Worm (Caenorhabditis elegans) whole organism, early embryonic: ENCODE results near the gene unc-9.

Source experiments
- ama-1 ChIP-seq: fragments of 150-350 bp; optimal IDR thresholded peaks from 2 replicates; lab custom pipeline; 2014
- ets-7 ChIP-seq: sonication (generic microtip); optimal IDR thresholded peaks from 2 replicates; lab custom pipeline; 2016; ENCODE audit warnings: missing genotype, missing genetic modification characterization, missing compliant biosample characterization
- hmbx-1 ChIP-seq: sonication (generic microtip); optimal IDR thresholded peaks from 2 replicates; lab custom pipeline; 2016; ENCODE audit warnings: mild to moderate bottlenecking, missing genetic modification characterization, missing compliant biosample characterization
- scrt-1 ChIP-seq: fragments of 200-800 bp; sonication (Bioruptor generic); IDR thresholded peaks from 2 replicates; pipeline ENCODE4 v1.3.6; 2022; ENCODE audit warnings: missing genetic modification characterization, missing compliant biosample characterization
- sea-1 ChIP-seq: fragments of 200-800 bp; sonication (Bioruptor generic); conservative IDR thresholded peaks from 2 replicates; pipeline ENCODE4 v1.3.6; 2022; ENCODE audit warnings: missing genetic modification characterization, missing compliant biosample characterization

DNA sequence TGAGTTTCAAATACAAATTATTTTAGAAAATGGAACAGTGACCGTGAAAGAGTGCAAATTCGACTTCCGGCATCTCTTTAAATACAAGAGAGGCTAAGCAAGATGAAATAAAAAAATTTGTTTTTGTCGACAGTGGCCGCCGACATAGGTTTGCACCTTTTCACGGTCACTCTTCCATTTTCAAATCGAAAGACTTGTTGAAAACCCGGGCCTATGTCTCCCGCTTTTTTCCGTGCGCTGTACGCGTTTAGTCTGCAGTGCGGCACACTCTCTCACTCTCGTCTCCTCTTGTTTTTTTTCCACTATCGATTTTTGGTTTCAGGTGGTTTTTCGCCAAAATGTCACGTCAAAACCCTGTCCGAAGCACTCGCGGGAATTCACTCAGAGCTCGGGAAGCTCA is 43.5 kb downstream of the unc-9 start, which contains the start of gene hpl-1:
- TF ChIP-seq ets-7 (tag; lab: Kevin White, UChicago) (no peak), scrt-1 (GFP tag; lab: Robert Waterston, UW) (no peak), ama-1 (no peak), sea-1 (GFP tag; lab: Robert Waterston, UW) (no peak), hmbx-1 (no peak)
